Fruit fly (Drosophila melanogaster): ENCODE data around the gene CG11583.

Gene CG11583

DNA sequence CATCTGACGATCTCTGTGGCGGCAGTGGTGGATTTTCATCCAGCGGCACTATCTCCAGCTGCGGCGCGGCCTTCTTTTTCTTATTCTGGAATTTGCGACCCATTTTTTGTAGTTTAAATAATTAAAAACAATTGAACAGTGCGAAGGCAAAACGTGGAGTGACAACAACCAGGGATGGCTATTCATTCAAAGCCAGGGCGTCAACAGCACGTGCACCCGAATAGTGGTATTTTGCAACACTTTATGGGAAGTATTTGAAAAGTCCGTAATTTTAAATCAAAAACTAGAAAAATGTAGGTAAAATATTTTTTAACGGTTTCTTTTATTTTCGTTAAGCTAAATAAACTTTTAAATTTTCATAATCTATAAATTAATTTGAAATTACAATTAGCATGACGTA lies at the start of gene CG11583 (continued):
- TF ChIP-seq NC2β (GFP tag; optimal IDR thresholded peaks at IDR 0.05): peak; percentile 57
- TF ChIP-seq CG9215 (GFP tag; IDR thresholded peaks at IDR 0.05): no peak
- TF ChIP-seq shn (GFP tag; optimal IDR thresholded peaks at IDR 0.05): no peak
- TF ChIP-seq CG4854 (GFP tag; optimal IDR thresholded peaks at IDR 0.05): peak; percentile 24
- no peak for TF ChIP-seq emc (GFP tag; optimal IDR thresholded peaks at IDR 0.05)
- no peak for TF ChIP-seq ab (GFP tag; optimal IDR thresholded peaks at IDR 0.05)
- 0 out of 3 replicates have a peak, but pooled peaks have one; percentile 26 for TF ChIP-seq CG6175 (GFP tag; IDR thresholded peaks at IDR 0.05)
- no peak for TF ChIP-seq Ssrp (tag; optimal IDR thresholded peaks at IDR 0.05)
- no peak for TF ChIP-seq vnd (GFP tag; IDR thresholded peaks at IDR 0.05; ENCODE audit: partially characterized antibody)
- TF ChIP-seq dmrt11E (tag; optimal IDR thresholded peaks at IDR 0.05): no peak
- TF ChIP-seq Dref (GFP tag; IDR thresholded peaks at IDR 0.05): peak; percentile 38; the same call in 1 of the 2 replicates
- TF ChIP-seq MTF-1 (GFP tag; optimal IDR thresholded peaks at IDR 0.05; ENCODE audit: borderline replicate concordance): no peak
- TF ChIP-seq yki (optimal IDR thresholded peaks at IDR 0.05): no peak
- TF ChIP-seq pfk (GFP tag; optimal IDR thresholded peaks at IDR 0.05): no peak
- TF ChIP-seq CG17568 (GFP tag; optimal IDR thresholded peaks at IDR 0.05): no peak
- peak; percentile 39 for TF ChIP-seq CG33213 (GFP tag; optimal IDR thresholded peaks at IDR 0.05)
- TF ChIP-seq az2 (GFP tag; optimal IDR thresholded peaks at IDR 0.05): peak; percentile 3
- no peak for TF ChIP-seq inv (GFP tag; IDR thresholded peaks at IDR 0.05; ENCODE audit: partially characterized antibody)
- no peak for TF ChIP-seq CrebB (tag; optimal IDR thresholded peaks at IDR 0.05)
- no peak for TF ChIP-seq al (GFP tag; IDR thresholded peaks at IDR 0.05)
- TF ChIP-seq ro (GFP tag; IDR thresholded peaks at IDR 0.05): no peak
- no peak for TF ChIP-seq B-H1 (GFP tag; IDR thresholded peaks at IDR 0.05)
- peak; percentile 59 for TF ChIP-seq HLH54F (GFP tag; optimal IDR thresholded peaks at IDR 0.05)
- peak; percentile 3 for TF ChIP-seq crc (GFP tag; optimal IDR thresholded peaks at IDR 0.05)
- no peak for TF ChIP-seq jing (GFP tag; optimal IDR thresholded peaks at IDR 0.05)
- TF ChIP-seq fd3F (GFP tag; optimal IDR thresholded peaks at IDR 0.05): no peak
- no peak for TF ChIP-seq CG8290 (GFP tag; optimal IDR thresholded peaks at IDR 0.05)
- no peak for TF ChIP-seq CG8290 (tag; optimal IDR thresholded peaks at IDR 0.05)
- no peak for TF ChIP-seq CG4707 (GFP tag; optimal IDR thresholded peaks at IDR 0.05)
- TF ChIP-seq bcd (GFP tag; optimal IDR thresholded peaks at IDR 0.05): peak; percentile 31
- TF ChIP-seq fd102C (GFP tag; optimal IDR thresholded peaks at IDR 0.05): no peak
- TF ChIP-seq ken (GFP tag; IDR thresholded peaks at IDR 0.05): no peak
- TF ChIP-seq Rx (GFP tag; IDR thresholded peaks at IDR 0.05): no peak
- peak; percentile 24 for TF ChIP-seq nmo (GFP tag; optimal IDR thresholded peaks at IDR 0.05)
- TF ChIP-seq Ada2b (GFP tag; IDR thresholded peaks at IDR 0.05): no peak
- TF ChIP-seq CG1832 (GFP tag; optimal IDR thresholded peaks at IDR 0.05): no peak
- no peak for TF ChIP-seq z (GFP tag; IDR thresholded peaks at IDR 0.05)
- TF ChIP-seq gcm (GFP tag; optimal IDR thresholded peaks at IDR 0.05): no peak
- TF ChIP-seq sqz (GFP tag; optimal IDR thresholded peaks at IDR 0.05): no peak
- no peak for TF ChIP-seq CG9817 (tag; optimal IDR thresholded peaks at IDR 0.05)
- TF ChIP-seq CG11723 (GFP tag; optimal IDR thresholded peaks at IDR 0.05): no peak
- no peak for TF ChIP-seq sr (GFP tag; IDR thresholded peaks at IDR 0.05)
- no peak for TF ChIP-seq CG9437 (GFP tag; optimal IDR thresholded peaks at IDR 0.05)
- no peak for TF ChIP-seq wek (GFP tag; optimal IDR thresholded peaks at IDR 0.05)
- no peak for TF ChIP-seq Ptx1 (GFP tag; IDR thresholded peaks at IDR 0.05)
- TF ChIP-seq CG10543 (GFP tag; optimal IDR thresholded peaks at IDR 0.05): no peak
- no peak for TF ChIP-seq cas (GFP tag; IDR thresholded peaks at IDR 0.05)
- TF ChIP-seq CG2712 (tag; optimal IDR thresholded peaks at IDR 0.05): peak; percentile 43
- peak; percentile 36 for TF ChIP-seq CTCF (GFP tag; optimal IDR thresholded peaks at IDR 0.05)
- no peak for TF ChIP-seq CG7556 (GFP tag; optimal IDR thresholded peaks at IDR 0.05)
- TF ChIP-seq dysf (GFP tag; IDR thresholded peaks at IDR 0.05): no peak
- peak; percentile 63; the same call in 1 of the 3 replicates for TF ChIP-seq CG34422 (GFP tag; IDR thresholded peaks at IDR 0.05)
- no peak for TF ChIP-seq D19A (tag; optimal IDR thresholded peaks at IDR 0.05)
